Fruit fly (Drosophila melanogaster): ENCODE results near the gene CG31673.

Gene CG31673

dm6 chr2L:20799991-20800897 lies 29.2 kb upstream of the CG31673 start (continued):
- TF ChIP-seq CG30403 (GFP tag; optimal IDR thresholded peaks at IDR 0.05) (peak; percentile 74), crol (GFP tag; IDR thresholded peaks at IDR 0.05) (peak; percentile 84), sisA (GFP tag; IDR thresholded peaks at IDR 0.05) (peak; percentile 73), CG12155 (GFP tag; optimal IDR thresholded peaks at IDR 0.05) (peak; percentile 78), sr (GFP tag; IDR thresholded peaks at IDR 0.05) (no peak), Nf-YB (GFP tag; optimal IDR thresholded peaks at IDR 0.05) (peak; percentile 34), usp (GFP tag; optimal IDR thresholded peaks at IDR 0.05) (no peak), CG6254 (GFP tag; optimal IDR thresholded peaks at IDR 0.05) (peak; percentile 7), btn (GFP tag; optimal IDR thresholded peaks at IDR 0.05) (peak; percentile 61), Dek (tag; optimal IDR thresholded peaks at IDR 0.05) (peak; percentile 80), wor (GFP tag; IDR thresholded peaks at IDR 0.05) (0 out of 2 replicates have a peak, but pooled peaks have one; percentile 21), ab (GFP tag; optimal IDR thresholded peaks at IDR 0.05) (no peak), jigr1 (GFP tag; IDR thresholded peaks at IDR 0.05) (no peak), CG12236 (GFP tag; optimal IDR thresholded peaks at IDR 0.05) (peak; percentile 40), CG2889 (GFP tag; IDR thresholded peaks at IDR 0.05) (peak; percentile 64; the same call in 2 of the 3 replicates), mam (GFP tag; optimal IDR thresholded peaks at IDR 0.05) (peak; percentile 89), CG5180 (GFP tag; optimal IDR thresholded peaks at IDR 0.05) (peak; percentile 9), ftz-f1 (GFP tag; optimal IDR thresholded peaks at IDR 0.05) (peak; percentile 42), CG11456 (GFP tag; IDR thresholded peaks at IDR 0.05) (peak; percentile 78), Dref (GFP tag; IDR thresholded peaks at IDR 0.05) (no peak), BEAF-32 (GFP tag; optimal IDR thresholded peaks at IDR 0.05) (no peak), CG10654 (GFP tag; optimal IDR thresholded peaks at IDR 0.05) (peak; percentile 39), CG10267 (tag; optimal IDR thresholded peaks at IDR 0.05) (peak; percentile 60), H15 (GFP tag; IDR thresholded peaks at IDR 0.05) (peak; percentile 63; the same call in 2 of the 3 replicates), ewg (GFP tag; optimal IDR thresholded peaks at IDR 0.05) (peak; percentile 26), grn (GFP tag; optimal IDR thresholded peaks at IDR 0.05) (peak; percentile 66), Fer1 (GFP tag; optimal IDR thresholded peaks at IDR 0.05) (peak; percentile 88), E2f2 (GFP tag; IDR thresholded peaks at IDR 0.05) (peak; percentile 45), sima (GFP tag; optimal IDR thresholded peaks at IDR 0.05) (peak; percentile 56), CG8765 (GFP tag; IDR thresholded peaks at IDR 0.05) (peak; percentile 83), MBD-R2 (GFP tag; IDR thresholded peaks at IDR 0.05) (peak; percentile 60; the same call in 1 of the 2 replicates), CG1792 (GFP tag; optimal IDR thresholded peaks at IDR 0.05) (peak; percentile 69), slp2 (GFP tag; optimal IDR thresholded peaks at IDR 0.05) (peak; percentile 40), Rx (GFP tag; IDR thresholded peaks at IDR 0.05) (peak; percentile 60; the same call in 1 of the 2 replicates), seq (GFP tag; IDR thresholded peaks at IDR 0.05) (peak; percentile 60; the same call in 1 of the 2 replicates), otp (GFP tag; IDR thresholded peaks at IDR 0.05) (peak; percentile 73; the same call in 2 of the 3 replicates), CG7357 (GFP tag; IDR thresholded peaks at IDR 0.05) (peak; percentile 71; the same call in 2 of the 3 replicates), B-H2 (GFP tag; optimal IDR thresholded peaks at IDR 0.05) (peak; percentile 78), fd3F (GFP tag; optimal IDR thresholded peaks at IDR 0.05) (peak; percentile 66), inv (GFP tag; IDR thresholded peaks at IDR 0.05; ENCODE audit: partially characterized antibody) (no peak), HHEX (GFP tag; optimal IDR thresholded peaks at IDR 0.05) (peak; percentile 78), Stat92E (GFP tag; optimal IDR thresholded peaks at IDR 0.05) (no peak), sim (GFP tag; IDR thresholded peaks at IDR 0.05) (no peak; the same call in 1 of the 2 replicates), dati (GFP tag; IDR thresholded peaks at IDR 0.05) (0 out of 2 replicates have a peak, but pooled peaks have one; percentile 42), tna (GFP tag; IDR thresholded peaks at IDR 0.05; ENCODE audit: partially characterized antibody) (peak; percentile 23; the same call in 1 of the 2 replicates), CG10565 (GFP tag; optimal IDR thresholded peaks at IDR 0.05) (no peak), CG11504 (tag; optimal IDR thresholded peaks at IDR 0.05) (peak; percentile 73), Dfd (GFP tag; optimal IDR thresholded peaks at IDR 0.05) (no peak)

Data from whole organism, embryonic.